Worm (Caenorhabditis elegans) whole organism, young adult: ENCODE measurements around the gene F09G8.7.

ENCODE experiments used
- B0336.3 ChIP-seq: fragments of 200-800 bp; sonication (Bioruptor generic); IDR thresholded peaks from 2 replicates; pipeline ENCODE4 v1.3.6; 2022; ENCODE audit warnings: missing genetic modification characterization, missing compliant biosample characterization
- C06A6.2 ChIP-seq: fragments of 200-800 bp; sonication (Bioruptor generic); conservative IDR thresholded peaks from 2 replicates; pipeline ENCODE4 v1.3.6; 2022; ENCODE audit warnings: missing genetic modification characterization, missing compliant biosample characterization
- F23B12.7 ChIP-seq: sonication (generic microtip); optimal IDR thresholded peaks from 2 replicates; lab custom pipeline; 2017; ENCODE audit warnings: missing genetic modification characterization, mild to moderate bottlenecking, missing compliant biosample characterization, antibody characterized with exemption, moderate library complexity; ENCODE audit not compliant: insufficient read depth
- F33H1.4 ChIP-seq: fragments of 200-800 bp; sonication (Bioruptor generic); IDR thresholded peaks from 2 replicates; pipeline ENCODE4 v1.3.6; 2022; ENCODE audit warnings: missing genetic modification reagents, missing genetic modification characterization, missing compliant biosample characterization
- F37B4.10 ChIP-seq: fragments of 200-800 bp; sonication (Bioruptor generic); IDR thresholded peaks from 2 replicates; pipeline ENCODE4 v1.3.6; 2022; ENCODE audit warnings: missing genetic modification characterization, missing compliant biosample characterization
- F49E8.2 ChIP-seq: sonication (generic microtip); optimal IDR thresholded peaks from 3 replicates; lab custom pipeline; 2017; ENCODE audit warnings: missing genetic modification characterization, mild to moderate bottlenecking, missing compliant biosample characterization, antibody characterized with exemption, moderate library complexity; ENCODE audit not compliant: insufficient read depth
- F55B11.4 ChIP-seq: sonication (generic microtip); optimal IDR thresholded peaks from 2 replicates; lab custom pipeline; 2016; ENCODE audit warnings: missing compliant biosample characterization, missing genetic modification characterization, borderline replicate concordance; ENCODE audit not compliant: insufficient read depth
- F57C9.4 ChIP-seq: sonication (generic microtip); optimal IDR thresholded peaks from 2 replicates; lab custom pipeline; 2017; ENCODE audit warnings: mild to moderate bottlenecking, missing genetic modification characterization, missing compliant biosample characterization
- K12H6.12 ChIP-seq: fragments of 200-800 bp; sonication (Bioruptor generic); optimal IDR thresholded peaks from 2 replicates; lab custom pipeline; 2018; ENCODE audit warnings: mild to moderate bottlenecking, missing genetic modification characterization, missing compliant biosample characterization
- T07F8.4 ChIP-seq: sonication (generic microtip); optimal IDR thresholded peaks from 2 replicates; lab custom pipeline; 2016; ENCODE audit warnings: mild to moderate bottlenecking, missing genetic modification characterization, moderate library complexity, missing compliant biosample characterization
- Y53F4B.3 ChIP-seq: fragments of 200-800 bp; sonication (Bioruptor generic); IDR thresholded peaks from 2 replicates; pipeline ENCODE4 v1.3.6; 2022; ENCODE audit warnings: missing genetic modification reagents, missing genetic modification characterization, missing compliant biosample characterization
- Y56A3A.18 ChIP-seq: fragments of 200-800 bp; sonication (Bioruptor generic); IDR thresholded peaks from 2 replicates; pipeline ENCODE4 v1.3.6; 2022; ENCODE audit warnings: missing genetic modification reagents, missing genetic modification characterization, missing compliant biosample characterization
- akir-1 ChIP-seq: fragments of 200-800 bp; sonication (Bioruptor generic); optimal IDR thresholded peaks from 2 replicates; lab custom pipeline; 2018; ENCODE audit warnings: mild to moderate bottlenecking, missing genetic modification characterization, moderate library complexity, missing compliant biosample characterization
- aptf-2 ChIP-seq: fragments of 200-800 bp; sonication (Bioruptor generic); conservative IDR thresholded peaks from 2 replicates; pipeline ENCODE4 v1.3.6; 2022; ENCODE audit warnings: missing genetic modification reagents, missing genetic modification characterization, missing compliant biosample characterization
- aptf-3 ChIP-seq: fragments of 200-800 bp; sonication (Bioruptor generic); IDR thresholded peaks from 2 replicates; pipeline ENCODE4 v1.3.6; 2022; ENCODE audit warnings: missing genetic modification characterization, missing compliant biosample characterization
- attf-5 ChIP-seq: fragments of 200-800 bp; sonication (Bioruptor generic); optimal IDR thresholded peaks from 2 replicates; lab custom pipeline; 2018; ENCODE audit warnings: mild to moderate bottlenecking, missing genetic modification characterization, missing compliant biosample characterization
- attf-6 ChIP-seq: fragments of 200-800 bp; sonication (Bioruptor generic); IDR thresholded peaks from 2 replicates; pipeline ENCODE4 v1.3.6; 2022; ENCODE audit warnings: missing genetic modification reagents, missing genetic modification characterization, missing compliant biosample characterization
- bed-1 ChIP-seq: fragments of 200-800 bp; sonication (Bioruptor generic); IDR thresholded peaks from 2 replicates; pipeline ENCODE4 v1.3.6; 2022; ENCODE audit warnings: missing genetic modification reagents, missing genetic modification characterization, missing compliant biosample characterization
- ccch-3 ChIP-seq: fragments of 200-800 bp; sonication (Bioruptor generic); optimal IDR thresholded peaks from 2 replicates; lab custom pipeline; 2018; ENCODE audit warnings: mild to moderate bottlenecking, missing genetic modification characterization, missing compliant biosample characterization
- cebp-2 ChIP-seq: fragments of 200-800 bp; sonication (Bioruptor generic); IDR thresholded peaks from 2 replicates; pipeline ENCODE4 v1.3.6; 2022; ENCODE audit warnings: missing genetic modification characterization, missing compliant biosample characterization
- ceh-100 ChIP-seq: fragments of 200-800 bp; sonication (Bioruptor generic); IDR thresholded peaks from 2 replicates; pipeline ENCODE4 v1.3.6; 2022; ENCODE audit warnings: missing genetic modification reagents, missing genetic modification characterization, missing compliant biosample characterization
- chd-7 ChIP-seq: sonication (generic microtip); optimal IDR thresholded peaks from 2 replicates; lab custom pipeline; 2016; ENCODE audit warnings: mild to moderate bottlenecking, missing genetic modification characterization, moderate library complexity, missing compliant biosample characterization
- die-1 ChIP-seq: sonication (generic microtip); optimal IDR thresholded peaks from 2 replicates; lab custom pipeline; 2016; ENCODE audit warnings: missing genotype, mild to moderate bottlenecking, missing genetic modification characterization, missing compliant biosample characterization
- dpl-1 ChIP-seq: fragments of 150-350 bp; optimal IDR thresholded peaks from 2 replicates; lab custom pipeline; 2014; ENCODE audit warnings: missing biosample characterization, missing genetic modification reagents, missing genetic modification characterization
- egl-44 ChIP-seq: fragments of 200-800 bp; sonication (Bioruptor generic); IDR thresholded peaks from 2 replicates; pipeline ENCODE4 v1.3.6; 2022; ENCODE audit warnings: missing genetic modification reagents, missing genetic modification characterization, missing compliant biosample characterization
- egrh-3 ChIP-seq: fragments of 200-800 bp; sonication (Bioruptor generic); IDR thresholded peaks from 2 replicates; pipeline ENCODE4 v1.3.6; 2022; ENCODE audit warnings: missing genetic modification reagents, missing genetic modification characterization, missing compliant biosample characterization
- ets-4 ChIP-seq: fragments of 200-800 bp; sonication (Bioruptor generic); optimal IDR thresholded peaks from 2 replicates; lab custom pipeline; 2018; ENCODE audit warnings: mild to moderate bottlenecking, missing genetic modification characterization, missing compliant biosample characterization
- let-526 ChIP-seq: fragments of 200-800 bp; sonication (Bioruptor generic); IDR thresholded peaks from 2 replicates; pipeline ENCODE4 v1.3.6; 2022; ENCODE audit warnings: missing genetic modification reagents, missing genetic modification characterization, missing compliant biosample characterization
- let-607 ChIP-seq, 2 experiments: fragments of 200-800 bp in 1 of 2; sonication (Bioruptor generic) in 1 of 2; sonication (generic microtip) in 1 of 2; optimal IDR thresholded peaks; 2 replicates each; lab custom pipeline; 2016 to 2018; ENCODE audit warnings: mild to moderate bottlenecking in 2 of 2, missing compliant biosample characterization in 2 of 2, missing genetic modification characterization in 2 of 2, moderate library complexity in 2 of 2, missing genotype in 1 of 2
- lin-35 ChIP-seq, 3 experiments: fragments of 150-350 bp in 2 of 3; sonication (generic microtip) in 1 of 3; optimal IDR thresholded peaks; 2 replicates each; lab custom pipeline; 2014 to 2018; ENCODE audit warnings: missing biosample characterization in 3 of 3, missing genetic modification characterization in 3 of 3, missing genetic modification reagents in 3 of 3
- lir-1 ChIP-seq: fragments of 200-800 bp; sonication (Bioruptor generic); conservative IDR thresholded peaks from 2 replicates; pipeline ENCODE4 v1.3.6; 2022; ENCODE audit warnings: missing genetic modification reagents, missing genetic modification characterization, missing compliant biosample characterization
- lsl-1 ChIP-seq: fragments of 200-800 bp; sonication (Bioruptor generic); optimal IDR thresholded peaks from 2 replicates; lab custom pipeline; 2018; ENCODE audit warnings: mild to moderate bottlenecking, missing genetic modification characterization, moderate library complexity, missing compliant biosample characterization
- madf-8 ChIP-seq: fragments of 200-800 bp; sonication (Bioruptor generic); conservative IDR thresholded peaks from 2 replicates; pipeline ENCODE4 v1.3.6; 2022; ENCODE audit warnings: missing genetic modification reagents, missing genetic modification characterization, missing compliant biosample characterization
- mes-4 ChIP-seq: sonication (generic microtip); optimal IDR thresholded peaks from 2 replicates; lab custom pipeline; 2016; ENCODE audit warnings: missing genotype, missing genetic modification characterization, missing compliant biosample characterization
- nfyb-1 ChIP-seq: fragments of 200-800 bp; sonication (Bioruptor generic); IDR thresholded peaks from 2 replicates; pipeline ENCODE4 v1.3.6; 2022; ENCODE audit warnings: missing genetic modification reagents, missing genetic modification characterization, missing compliant biosample characterization
- nhr-120 ChIP-seq: fragments of 200-800 bp; sonication (Bioruptor generic); IDR thresholded peaks from 2 replicates; pipeline ENCODE4 v1.3.6; 2022; ENCODE audit warnings: missing genetic modification characterization, missing compliant biosample characterization
- nhr-27 ChIP-seq: fragments of 200-800 bp; sonication (Bioruptor generic); optimal IDR thresholded peaks from 2 replicates; lab custom pipeline; 2018; ENCODE audit warnings: mild to moderate bottlenecking, missing genetic modification characterization, moderate library complexity, missing compliant biosample characterization
- nhr-90 ChIP-seq: sonication (generic microtip); optimal IDR thresholded peaks from 2 replicates; lab custom pipeline; 2016; ENCODE audit warnings: missing genotype, mild to moderate bottlenecking, missing genetic modification characterization, missing compliant biosample characterization
- rec-8 ChIP-seq, 2 experiments: sonication (generic microtip); optimal IDR thresholded peaks; 2 replicates each; lab custom pipeline; 2016; ENCODE audit warnings: mild to moderate bottlenecking in 2 of 2, missing genetic modification characterization in 2 of 2, missing genetic modification reagents in 2 of 2, missing genotype in 2 of 2, missing biosample characterization in 1 of 2, missing compliant biosample characterization in 1 of 2, moderate library complexity in 1 of 2
- repo-1 ChIP-seq: sonication (generic microtip); optimal IDR thresholded peaks from 2 replicates; lab custom pipeline; 2017; ENCODE audit warnings: mild to moderate bottlenecking, missing genetic modification characterization, missing compliant biosample characterization
- snpc-4 ChIP-seq, 5 experiments: fragments of 150-350 bp in 1 of 5; sonication (generic microtip) in 4 of 5; optimal IDR thresholded peaks; 2 replicates each; lab custom pipeline; 2014 to 2018; ENCODE audit warnings: missing genetic modification characterization in 5 of 5, missing biosample characterization in 3 of 5, antibody characterized with exemption in 2 of 5, mild to moderate bottlenecking in 2 of 5, missing compliant biosample characterization in 2 of 5, missing genotype in 2 of 5, moderate library complexity in 2 of 5, missing genetic modification reagents in 1 of 5
- xnd-1 ChIP-seq: sonication (generic microtip); optimal IDR thresholded peaks from 2 replicates; lab custom pipeline; 2016; ENCODE audit warnings: missing genotype, missing genetic modification reagents, missing genetic modification characterization, missing compliant biosample characterization
- zim-3 ChIP-seq: sonication (generic microtip); optimal IDR thresholded peaks from 2 replicates; lab custom pipeline; 2017; ENCODE audit warnings: mild to moderate bottlenecking, missing genetic modification characterization, moderate library complexity, missing compliant biosample characterization
- ztf-18 ChIP-seq: sonication (generic microtip); optimal IDR thresholded peaks from 2 replicates; lab custom pipeline; 2016; ENCODE audit warnings: missing genotype, mild to moderate bottlenecking, missing genetic modification characterization, missing compliant biosample characterization
- ztf-25 ChIP-seq: fragments of 200-800 bp; sonication (Bioruptor generic); IDR thresholded peaks from 2 replicates; pipeline ENCODE4 v1.3.6; 2022; ENCODE audit warnings: missing genetic modification reagents, missing genetic modification characterization, missing compliant biosample characterization
- ztf-28 ChIP-seq: fragments of 200-800 bp; sonication (Bioruptor generic); IDR thresholded peaks from 2 replicates; pipeline ENCODE4 v1.3.6; 2022; ENCODE audit warnings: missing genetic modification reagents, missing genetic modification characterization, missing compliant biosample characterization
- ztf-6 ChIP-seq: fragments of 200-800 bp; sonication (Bioruptor generic); IDR thresholded peaks from 2 replicates; pipeline ENCODE4 v1.3.6; 2022; ENCODE audit warnings: missing genetic modification reagents, missing genetic modification characterization, missing compliant biosample characterization

Gene F09G8.7

ce11 chrIII:8227511-8227910 lies 40.6 kb downstream of the F09G8.7 start, which contains the start of gene fbxl-1 (continued):
- TF ChIP-seq akir-1 (GFP tag; lab: Kevin White, UChicago) (no peak), let-607 (tag; optimal IDR thresholded peaks at IDR 0.05; lab: Kevin White, UChicago) (peak in 1 of 2 experiments; percentile 43), aptf-3 (GFP tag; lab: Robert Waterston, UW) (no peak), egl-44 (GFP tag; lab: Robert Waterston, UW) (peak; percentile 58; the same call in 1 of the 2 replicates), let-526 (GFP tag; lab: Robert Waterston, UW) (no peak; the same call in 1 of the 2 replicates), mes-4 (no peak), bed-1 (no peak), Y53F4B.3 (GFP tag; lab: Robert Waterston, UW) (no peak), rec-8 (tag; optimal IDR thresholded peaks at IDR 0.05; lab: Kevin White, UChicago) (no peak), lsl-1 (GFP tag; lab: Kevin White, UChicago) (no peak), F33H1.4 (GFP tag; lab: Robert Waterston, UW) (peak; percentile 16; the same call in 1 of the 2 replicates), nhr-90 (tag; lab: Kevin White, UChicago) (peak; percentile 47), ztf-18 (tag; lab: Kevin White, UChicago) (peak; percentile 45), C06A6.2 (GFP tag; lab: Robert Waterston, UW) (peak; percentile 53; the same call in 1 of the 2 replicates), aptf-2 (GFP tag; lab: Robert Waterston, UW) (no peak), repo-1 (tag; lab: Kevin White, UChicago) (peak; percentile 30), cebp-2 (no peak), ets-4 (GFP tag; lab: Kevin White, UChicago) (peak; percentile 65), xnd-1 (tag; lab: Kevin White, UChicago) (no peak), snpc-4 (GFP tag; optimal IDR thresholded peaks at IDR 0.05; lab: Kevin White, UChicago) (no peak), snpc-4 (tag; optimal IDR thresholded peaks at IDR 0.05; lab: Kevin White, UChicago) (peak; percentile 19 to 56 (median 26)), nfyb-1 (GFP tag; lab: Robert Waterston, UW) (peak; percentile 79; the same call in 1 of the 2 replicates), B0336.3 (GFP tag; lab: Robert Waterston, UW) (no peak; the same call in none of the 2 replicates), attf-5 (GFP tag; lab: Kevin White, UChicago) (peak; percentile 93), ztf-6 (GFP tag; lab: Robert Waterston, UW) (no peak), ceh-100 (peak; percentile 42), F23B12.7 (tag; lab: Kevin White, UChicago) (no peak), F57C9.4 (no peak), dpl-1 (no peak), F55B11.4 (no peak), egrh-3 (GFP tag; lab: Robert Waterston, UW) (peak; percentile 35; the same call in 1 of the 2 replicates), T07F8.4 (tag; lab: Kevin White, UChicago) (no peak), F49E8.2 (no peak), die-1 (no peak), attf-6 (GFP tag; lab: Robert Waterston, UW) (no peak), lin-35 (GFP tag; optimal IDR thresholded peaks at IDR 0.05; lab: Kevin White, UChicago) (no peak), madf-8 (GFP tag; lab: Robert Waterston, UW) (no peak), F37B4.10 (GFP tag; lab: Robert Waterston, UW) (no peak), Y56A3A.18 (GFP tag; lab: Robert Waterston, UW) (no peak), K12H6.12 (tag; lab: Kevin White, UChicago) (peak; percentile 86), ztf-25 (GFP tag; lab: Robert Waterston, UW) (no peak), ccch-3 (GFP tag; lab: Kevin White, UChicago) (no peak), lir-1 (GFP tag; lab: Robert Waterston, UW) (peak; percentile 82), zim-3 (tag; lab: Kevin White, UChicago) (no peak), ztf-28 (no peak), chd-7 (tag; lab: Kevin White, UChicago) (peak; percentile 79), nhr-27 (tag; lab: Kevin White, UChicago) (no peak), nhr-120 (no peak)
